Worm (Caenorhabditis elegans) whole organism, late embryonic: ENCODE data around the gene prx-10.

Experiments used
- C08G9.2 ChIP-seq: sonication (generic microtip); optimal IDR thresholded peaks from 2 replicates; lab custom pipeline; 2016; ENCODE audit warnings: mild to moderate bottlenecking, missing genetic modification characterization, moderate library complexity, missing compliant biosample characterization
- K09A11.1 ChIP-seq: sonication (generic microtip); optimal IDR thresholded peaks from 2 replicates; lab custom pipeline; 2017; ENCODE audit warnings: antibody characterized with exemption, mild to moderate bottlenecking, missing genetic modification characterization, missing compliant biosample characterization; ENCODE audit not compliant: insufficient read depth
- Y22D7AL.16 ChIP-seq: sonication (generic microtip); optimal IDR thresholded peaks from 2 replicates; lab custom pipeline; 2016; ENCODE audit warnings: missing genetic modification characterization, missing compliant biosample characterization
- ahr-1 ChIP-seq: sonication (generic microtip); optimal IDR thresholded peaks from 2 replicates; lab custom pipeline; 2016; ENCODE audit warnings: missing genetic modification characterization, missing compliant biosample characterization
- ceh-14 ChIP-seq: sonication (generic microtip); optimal IDR thresholded peaks from 2 replicates; lab custom pipeline; 2016; ENCODE audit warnings: missing genotype, missing genetic modification characterization, missing compliant biosample characterization
- ceh-18 ChIP-seq: sonication (generic microtip); optimal IDR thresholded peaks from 2 replicates; lab custom pipeline; 2016; ENCODE audit warnings: missing genetic modification characterization, missing compliant biosample characterization
- ceh-22 ChIP-seq: sonication (generic microtip); optimal IDR thresholded peaks from 2 replicates; lab custom pipeline; 2017; ENCODE audit warnings: missing biosample characterization, missing genetic modification characterization
- ceh-34 ChIP-seq: sonication (generic microtip); optimal IDR thresholded peaks from 2 replicates; lab custom pipeline; 2016; ENCODE audit warnings: mild to moderate bottlenecking, missing genetic modification characterization, missing compliant biosample characterization
- ceh-48 ChIP-seq: sonication (generic microtip); optimal IDR thresholded peaks from 2 replicates; lab custom pipeline; 2016; ENCODE audit warnings: missing genetic modification characterization, inconsistent platforms, missing compliant biosample characterization
- ets-4 ChIP-seq: sonication (generic microtip); optimal IDR thresholded peaks from 2 replicates; lab custom pipeline; 2016; ENCODE audit warnings: missing genetic modification characterization, missing compliant biosample characterization
- fax-1 ChIP-seq: sonication (generic microtip); optimal IDR thresholded peaks from 2 replicates; lab custom pipeline; 2016; ENCODE audit warnings: missing genotype, missing genetic modification characterization, missing compliant biosample characterization
- fkh-6 ChIP-seq: sonication (generic microtip); optimal IDR thresholded peaks from 2 replicates; lab custom pipeline; 2016; ENCODE audit warnings: missing genetic modification characterization, missing compliant biosample characterization
- gmeb-2 ChIP-seq: sonication (generic microtip); optimal IDR thresholded peaks from 2 replicates; lab custom pipeline; 2016; ENCODE audit warnings: missing genetic modification characterization, inconsistent platforms, missing compliant biosample characterization
- hlh-13 ChIP-seq: fragments of 200-800 bp; sonication (Bioruptor generic); optimal IDR thresholded peaks from 2 replicates; lab custom pipeline; 2018; ENCODE audit warnings: mild to moderate bottlenecking, missing genetic modification characterization, missing compliant biosample characterization
- hlh-6 ChIP-seq: sonication (generic microtip); optimal IDR thresholded peaks from 2 replicates; lab custom pipeline; 2016; ENCODE audit warnings: missing genotype, missing genetic modification characterization, missing compliant biosample characterization
- hlh-8 ChIP-seq: sonication (generic microtip); optimal IDR thresholded peaks from 2 replicates; lab custom pipeline; 2016; ENCODE audit warnings: missing genotype, missing genetic modification characterization, missing compliant biosample characterization
- lin-11 ChIP-seq: fragments of 200-800 bp; sonication (Bioruptor generic); optimal IDR thresholded peaks from 2 replicates; lab custom pipeline; 2018; ENCODE audit warnings: mild to moderate bottlenecking, missing genetic modification characterization, missing compliant biosample characterization
- mec-3 ChIP-seq: sonication (generic microtip); optimal IDR thresholded peaks from 2 replicates; lab custom pipeline; 2016; ENCODE audit warnings: borderline replicate concordance, missing genetic modification characterization, missing compliant biosample characterization
- nfya-1 ChIP-seq: sonication (generic microtip); optimal IDR thresholded peaks from 2 replicates; lab custom pipeline; 2017; ENCODE audit warnings: missing genetic modification characterization, mild to moderate bottlenecking, missing compliant biosample characterization, antibody characterized with exemption, moderate library complexity
- nhr-11 ChIP-seq: fragments of 150-350 bp; optimal IDR thresholded peaks from 2 replicates; lab custom pipeline; 2014; ENCODE audit warnings: missing biosample characterization, missing genetic modification characterization
- pha-4 ChIP-seq: fragments of 150-350 bp; optimal IDR thresholded peaks from 2 replicates; lab custom pipeline; 2018; ENCODE audit warnings: missing biosample characterization, missing genetic modification reagents, missing genetic modification characterization
- pqm-1 ChIP-seq: sonication (generic microtip); optimal IDR thresholded peaks from 2 replicates; lab custom pipeline; 2016; ENCODE audit warnings: missing genetic modification characterization, missing compliant biosample characterization
- sdc-2 ChIP-seq: sonication (generic microtip); optimal IDR thresholded peaks from 2 replicates; lab custom pipeline; 2016; ENCODE audit warnings: missing genotype, missing genetic modification characterization, missing compliant biosample characterization
- sox-2 ChIP-seq: fragments of 200-800 bp; sonication (Bioruptor generic); IDR thresholded peaks from 2 replicates; pipeline ENCODE4 v1.3.6; 2022; ENCODE audit warnings: missing genetic modification reagents, missing genetic modification characterization, missing compliant biosample characterization
- sox-4 ChIP-seq: sonication (generic microtip); optimal IDR thresholded peaks from 2 replicates; lab custom pipeline; 2017; ENCODE audit warnings: mild to moderate bottlenecking, missing genetic modification characterization, inconsistent platforms, missing compliant biosample characterization
- unc-3 ChIP-seq, 2 experiments: fragments of 200-800 bp in 1 of 2; sonication (Bioruptor generic) in 1 of 2; sonication (generic microtip) in 1 of 2; conservative IDR thresholded peaks in 1 of 2; optimal IDR thresholded peaks in 1 of 2; 2 replicates each; pipeline versions ENCODE4 v1.3.6 to Lab custom; 2016 to 2022; ENCODE audit warnings: missing compliant biosample characterization in 2 of 2, missing genetic modification characterization in 2 of 2, missing genetic modification reagents in 1 of 2
- unc-55 ChIP-seq: sonication (generic microtip); optimal IDR thresholded peaks from 2 replicates; lab custom pipeline; 2017; ENCODE audit warnings: missing biosample characterization, missing genetic modification reagents, missing genetic modification characterization
- unc-86 ChIP-seq: sonication (generic microtip); optimal IDR thresholded peaks from 2 replicates; lab custom pipeline; 2016; ENCODE audit warnings: missing genetic modification characterization, missing compliant biosample characterization

prx-10 gene

DNA sequence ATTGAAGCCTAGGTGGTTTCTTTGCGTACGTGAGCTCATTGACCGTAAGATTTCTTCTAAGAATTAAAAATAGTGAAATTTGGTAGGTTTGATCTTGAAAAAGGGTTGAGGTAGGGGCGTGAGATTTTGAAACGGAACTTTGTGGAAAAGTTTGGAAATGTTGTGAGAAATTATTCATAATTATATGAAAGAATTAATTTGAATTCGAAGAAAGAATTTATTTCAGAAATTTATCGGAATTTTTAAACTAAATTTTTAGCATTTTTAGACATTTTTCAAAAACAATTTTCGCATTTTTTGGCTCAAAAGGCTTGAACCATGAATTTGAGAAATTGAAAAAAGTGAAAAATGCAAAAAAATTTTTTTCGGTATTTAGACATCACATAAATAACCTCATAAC is 22.0 kb upstream of the prx-10 start:
- TF ChIP-seq sdc-2 (tag; lab: Kevin White, UChicago) (no peak), hlh-6 (tag; lab: Kevin White, UChicago) (no peak), lin-11 (tag; lab: Kevin White, UChicago) (no peak), sox-2 (GFP tag; lab: Robert Waterston, UW) (no peak), Y22D7AL.16 (tag; lab: Kevin White, UChicago) (no peak), ceh-22 (tag; lab: Kevin White, UChicago) (no peak), nfya-1 (no peak), C08G9.2 (tag; lab: Kevin White, UChicago) (no peak), ceh-14 (tag; lab: Kevin White, UChicago) (no peak), ceh-34 (tag; lab: Kevin White, UChicago) (no peak), ets-4 (tag; lab: Kevin White, UChicago) (no peak), hlh-13 (GFP tag; lab: Kevin White, UChicago) (no peak), sox-4 (tag; lab: Kevin White, UChicago) (no peak), gmeb-2 (tag; lab: Kevin White, UChicago) (no peak)
- TF ChIP-seq, all 69 proteins: peak for 0

DNA sequence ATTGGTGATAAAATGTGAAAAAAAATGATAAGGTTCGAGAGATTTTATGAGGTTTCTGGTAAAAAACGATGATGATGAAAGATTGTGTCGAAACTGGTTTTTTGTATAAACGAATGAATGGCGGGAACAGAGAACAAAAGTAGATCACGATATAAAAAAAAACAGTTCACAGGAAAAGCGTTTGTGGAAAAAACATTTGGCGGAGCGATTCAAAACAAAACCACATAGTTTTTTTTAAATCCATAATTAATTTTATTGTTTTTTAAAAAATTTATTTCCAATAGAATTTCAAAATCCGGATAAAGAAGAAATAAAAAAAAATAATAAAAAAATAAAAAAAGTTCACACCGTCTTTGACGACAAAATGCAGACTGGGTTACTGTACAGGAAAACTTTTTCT is 20.8 kb upstream of the prx-10 start, which contains the start of gene ZC155.4:
ZC155.4 (minus strand) TSS at position 101 of the 400 bp plus-strand sequence.
- TF ChIP-seq sdc-2 (tag; lab: Kevin White, UChicago) (no peak), ceh-48 (no peak), fkh-6 (tag; lab: Kevin White, UChicago) (no peak)
- TF ChIP-seq, all 69 proteins: peak for 0

DNA sequence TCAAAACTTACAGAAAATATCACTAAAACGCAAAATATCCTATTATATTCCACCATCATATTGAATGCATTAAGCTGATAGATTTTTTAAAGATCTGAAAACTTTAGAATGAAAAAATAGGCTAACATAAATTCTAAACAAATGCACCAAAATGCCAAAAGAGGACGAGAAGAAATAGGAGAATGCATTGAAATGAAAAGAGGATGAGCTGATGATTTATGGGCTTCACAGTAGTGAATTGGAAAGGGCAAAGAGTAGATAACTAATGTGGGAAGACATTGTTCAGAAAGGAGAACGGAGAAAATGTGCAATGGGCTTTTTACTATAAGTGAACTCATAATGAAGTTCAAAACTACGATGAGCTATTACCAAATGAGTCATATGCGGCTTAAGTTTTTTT is 18.7 kb upstream of the prx-10 start, which contains the start of gene cutl-19:
cutl-19 (minus strand) TSS at position 101 of the 400 bp plus-strand sequence.
- TF ChIP-seq ahr-1 (tag; lab: Kevin White, UChicago): no peak
- TF ChIP-seq K09A11.1 (tag; lab: Kevin White, UChicago): no peak
- no peak for TF ChIP-seq hlh-8 (tag; lab: Kevin White, UChicago)
- no peak for TF ChIP-seq sox-4 (tag; lab: Kevin White, UChicago)

DNA sequence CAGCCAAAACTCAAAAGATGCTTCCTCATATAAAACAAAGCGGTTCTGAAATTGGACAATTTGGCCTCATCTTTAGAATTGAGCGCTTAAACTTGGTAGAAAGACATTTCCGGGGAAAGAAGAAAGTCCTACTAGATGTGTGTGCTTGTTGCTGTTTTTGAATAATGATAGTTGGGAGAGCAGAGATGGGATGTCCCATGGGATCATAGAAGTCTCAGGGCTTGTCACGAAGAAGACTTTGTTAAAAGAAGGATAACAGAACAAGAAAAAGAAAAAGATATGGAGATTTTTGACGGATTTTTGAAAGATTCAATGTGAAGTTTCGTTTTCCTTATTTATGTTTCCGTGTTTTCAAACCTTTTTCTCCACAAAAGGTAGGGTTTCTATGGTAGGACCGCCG is 17.5 kb upstream of the prx-10 start, which contains the start of gene ZC155.2:
ZC155.2 (plus strand) TSS at position 301 of the 400 bp plus-strand sequence.
- no peak for TF ChIP-seq mec-3 (tag; lab: Kevin White, UChicago)
- no peak for TF ChIP-seq ahr-1 (tag; lab: Kevin White, UChicago)
- TF ChIP-seq unc-3 (GFP tag; conservative IDR thresholded peaks at IDR 0.05; lab: Robert Waterston, UW): no peak
- TF ChIP-seq unc-3 (tag; optimal IDR thresholded peaks at IDR 0.05; lab: Kevin White, UChicago): peak; percentile 33
- no peak for TF ChIP-seq pqm-1 (tag; lab: Kevin White, UChicago)
- TF ChIP-seq, all 69 proteins: peak for 1

DNA sequence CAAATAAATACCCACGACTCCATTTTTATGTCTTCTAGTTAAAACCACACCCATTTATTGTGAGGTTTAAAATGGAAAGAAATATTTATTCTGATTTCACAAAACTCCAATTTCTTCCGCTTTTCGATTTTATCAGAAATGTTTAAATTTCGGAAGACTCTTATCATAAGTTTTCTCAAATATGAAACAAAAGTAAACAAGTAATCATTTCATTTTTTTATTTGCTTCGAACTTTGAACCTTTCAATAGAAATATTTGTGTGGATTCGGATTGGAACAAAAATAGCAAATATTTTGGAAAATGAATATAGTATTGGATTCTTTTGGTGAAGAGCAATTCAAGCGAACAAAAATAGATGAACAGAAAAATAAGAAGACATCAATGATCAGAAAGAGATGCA is 14.4 kb upstream of the prx-10 start:
- TF ChIP-seq Y22D7AL.16 (tag; lab: Kevin White, UChicago) (no peak), unc-55 (GFP tag; lab: Kevin White, UChicago) (no peak)

DNA sequence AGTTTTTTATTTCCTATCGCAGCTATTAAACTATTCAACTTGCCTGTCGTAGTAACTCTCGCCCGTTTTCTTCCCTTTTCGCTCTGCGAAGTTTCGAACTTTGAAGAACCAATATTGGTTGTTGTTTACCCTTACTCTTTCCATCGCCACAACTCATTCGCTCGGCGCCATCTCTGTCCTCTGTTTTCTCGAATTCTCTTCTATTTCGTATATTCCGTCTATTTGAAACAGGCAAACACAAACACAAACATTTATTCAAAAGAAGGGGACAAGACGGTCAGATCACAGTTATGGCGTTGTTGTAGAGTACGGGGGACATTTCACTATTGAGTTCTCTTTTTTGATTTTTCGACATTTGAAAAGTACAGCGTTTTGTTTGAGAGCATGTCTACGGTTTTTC is 13.4 kb upstream of the prx-10 start:
- TF ChIP-seq K09A11.1 (tag; lab: Kevin White, UChicago): no peak
- no peak for TF ChIP-seq nhr-11
- no peak for TF ChIP-seq pha-4 (tag; lab: Kevin White, UChicago)

DNA sequence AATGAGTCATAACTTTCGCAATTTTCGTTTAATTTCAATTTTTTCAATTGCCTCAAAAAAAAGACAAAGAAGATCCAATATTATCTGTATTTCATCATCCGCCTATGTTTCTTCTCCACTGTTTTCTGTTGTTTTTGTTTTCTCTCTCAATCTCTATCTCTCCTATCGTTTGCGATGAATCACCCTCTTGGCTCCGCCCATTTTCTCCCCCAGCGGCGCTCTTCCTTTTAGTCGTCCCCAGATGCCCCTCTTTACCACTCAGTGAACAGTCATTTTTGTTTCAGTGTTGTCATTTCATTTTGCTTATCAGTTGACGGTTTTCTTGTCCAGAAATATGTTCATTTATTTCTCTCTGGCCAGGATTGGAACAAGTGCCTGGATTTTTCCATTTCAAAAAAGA is 11.3 kb upstream of the prx-10 start:
- TF ChIP-seq unc-86 (no peak), ahr-1 (tag; lab: Kevin White, UChicago) (no peak), fax-1 (tag; lab: Kevin White, UChicago) (no peak), ceh-18 (tag; lab: Kevin White, UChicago) (peak; percentile 12)
